Worm (Caenorhabditis elegans) whole organism, late embryonic: ENCODE data around the gene D2089.3.

Experiments
- K02D7.2 ChIP-seq: sonication (generic microtip); optimal IDR thresholded peaks from 2 replicates; lab custom pipeline; 2017; ENCODE audit warnings: mild to moderate bottlenecking, missing genetic modification characterization, missing compliant biosample characterization
- ama-1 ChIP-seq: fragments of 150-350 bp; optimal IDR thresholded peaks from 2 replicates; lab custom pipeline; 2014
- ceh-30 ChIP-seq: fragments of 150-350 bp; optimal IDR thresholded peaks from 2 replicates; lab custom pipeline; 2014; ENCODE audit warnings: missing biosample characterization, missing genetic modification characterization
- hlh-30 ChIP-seq: sonication (generic microtip); optimal IDR thresholded peaks from 2 replicates; lab custom pipeline; 2017; ENCODE audit warnings: antibody characterized with exemption, missing genetic modification characterization, missing compliant biosample characterization; ENCODE audit not compliant: insufficient read depth
- mec-3 ChIP-seq: sonication (generic microtip); optimal IDR thresholded peaks from 2 replicates; lab custom pipeline; 2016; ENCODE audit warnings: borderline replicate concordance, missing genetic modification characterization, missing compliant biosample characterization
- sox-2 ChIP-seq: fragments of 200-800 bp; sonication (Bioruptor generic); IDR thresholded peaks from 2 replicates; pipeline ENCODE4 v1.3.6; 2022; ENCODE audit warnings: missing genetic modification reagents, missing genetic modification characterization, missing compliant biosample characterization
- sox-4 ChIP-seq: sonication (generic microtip); optimal IDR thresholded peaks from 2 replicates; lab custom pipeline; 2017; ENCODE audit warnings: mild to moderate bottlenecking, missing genetic modification characterization, inconsistent platforms, missing compliant biosample characterization
- tbx-2 ChIP-seq: sonication (generic microtip); optimal IDR thresholded peaks from 2 replicates; lab custom pipeline; 2016; ENCODE audit warnings: missing genetic modification characterization, missing compliant biosample characterization
- unc-42 ChIP-seq: sonication (generic microtip); optimal IDR thresholded peaks from 2 replicates; lab custom pipeline; 2016; ENCODE audit warnings: missing genotype, missing genetic modification characterization, missing compliant biosample characterization

- no peak for TF ChIP-seq ama-1 (lab: Kevin White, UChicago)
- no peak for TF ChIP-seq hlh-30 (tag; lab: Kevin White, UChicago)
- no peak for TF ChIP-seq sox-4
- no peak for TF ChIP-seq K02D7.2 (tag; lab: Kevin White, UChicago)
- TF ChIP-seq sox-2 (GFP tag; lab: Robert Waterston, UW) = no peak
- no peak for TF ChIP-seq ceh-30 (tag; lab: Kevin White, UChicago)
- TF ChIP-seq unc-42 (tag; lab: Kevin White, UChicago) = no peak
- no peak for TF ChIP-seq mec-3 (tag; lab: Kevin White, UChicago)
- TF ChIP-seq tbx-2 = no peak
These were observed 17.9 kb downstream of the D2089.3 start, which contains the start of gene M28.10 for ce11 chrII:10646901-10647566.
